Worm (Caenorhabditis elegans) whole organism, L3 larva: ENCODE measurements around the gene C40A11.6.
A peak's percentile ranks its signal among the peaks of the same experiment; 100 is the strongest.

Source experiments
- R02D3.7 ChIP-seq: fragments of 150-350 bp; optimal IDR thresholded peaks from 2 replicates; lab custom pipeline; 2014; ENCODE audit warnings: missing biosample characterization, missing genetic modification characterization
- ZK546.5 ChIP-seq: sonication (generic microtip); optimal IDR thresholded peaks from 2 replicates; lab custom pipeline; 2017; ENCODE audit warnings: missing biosample characterization, missing genetic modification characterization
- ceh-16 ChIP-seq: sonication (generic microtip); optimal IDR thresholded peaks from 2 replicates; lab custom pipeline; 2017; ENCODE audit warnings: missing biosample characterization, missing genetic modification characterization
- ceh-82 ChIP-seq: fragments of 150-350 bp; optimal IDR thresholded peaks from 2 replicates; lab custom pipeline; 2014; ENCODE audit warnings: missing biosample characterization, missing genetic modification characterization
- egl-27 ChIP-seq: sonication (generic microtip); optimal IDR thresholded peaks from 4 replicates; lab custom pipeline; 2017; ENCODE audit warnings: missing biosample characterization, missing genetic modification reagents, missing genetic modification characterization
- egl-5 ChIP-seq: fragments of 150-350 bp; optimal IDR thresholded peaks from 2 replicates; lab custom pipeline; 2017; ENCODE audit warnings: missing biosample characterization, missing genetic modification reagents, missing genetic modification characterization, inconsistent platforms
- elt-2 ChIP-seq: sonication (generic microtip); optimal IDR thresholded peaks from 2 replicates; lab custom pipeline; 2016; ENCODE audit warnings: missing genetic modification reagents, mild to moderate bottlenecking, missing genetic modification characterization, missing compliant biosample characterization
- elt-3 ChIP-seq, 3 experiments: fragments of 150-350 bp in 1 of 3; sonication (generic microtip) in 2 of 3; optimal IDR thresholded peaks; 2 replicates in 2 of 3; 4 replicates in 1 of 3; lab custom pipeline; 2014 to 2017; ENCODE audit warnings: missing biosample characterization in 3 of 3, missing genetic modification characterization in 3 of 3
- fkh-2 ChIP-seq: fragments of 150-350 bp; optimal IDR thresholded peaks from 2 replicates; lab custom pipeline; 2014; ENCODE audit warnings: missing biosample characterization, missing genetic modification reagents, missing genetic modification characterization
- fos-1 ChIP-seq: fragments of 150-350 bp; optimal IDR thresholded peaks from 2 replicates; lab custom pipeline; 2014; ENCODE audit warnings: missing biosample characterization, missing genetic modification characterization
- jun-1 ChIP-seq: fragments of 150-350 bp; optimal IDR thresholded peaks from 2 replicates; lab custom pipeline; 2014; ENCODE audit warnings: missing biosample characterization, missing genetic modification reagents, missing genetic modification characterization
- lin-15B ChIP-seq: fragments of 150-350 bp; optimal IDR thresholded peaks from 2 replicates; lab custom pipeline; 2014; ENCODE audit warnings: missing biosample characterization, missing genetic modification characterization
- lsy-12 ChIP-seq: sonication (generic microtip); optimal IDR thresholded peaks from 2 replicates; lab custom pipeline; 2016; ENCODE audit warnings: mild to moderate bottlenecking, missing genetic modification characterization, missing compliant biosample characterization
- mdl-1 ChIP-seq: fragments of 150-350 bp; optimal IDR thresholded peaks from 2 replicates; lab custom pipeline; 2014; ENCODE audit warnings: missing biosample characterization, missing genetic modification characterization
- mml-1 ChIP-seq: fragments of 150-350 bp; sonication (generic microtip); optimal IDR thresholded peaks from 3 replicates; lab custom pipeline; 2014; ENCODE audit warnings: missing biosample characterization, missing genetic modification characterization
- nfya-1 ChIP-seq: sonication (generic microtip); optimal IDR thresholded peaks from 2 replicates; lab custom pipeline; 2017; ENCODE audit warnings: missing genetic modification characterization, mild to moderate bottlenecking, missing compliant biosample characterization, antibody characterized with exemption, moderate library complexity; ENCODE audit not compliant: insufficient read depth
- nhr-23 ChIP-seq: fragments of 150-350 bp; optimal IDR thresholded peaks from 2 replicates; lab custom pipeline; 2014; ENCODE audit warnings: missing biosample characterization, missing genetic modification reagents, missing genetic modification characterization
- nhr-237 ChIP-seq: fragments of 150-350 bp; optimal IDR thresholded peaks from 2 replicates; lab custom pipeline; 2014; ENCODE audit warnings: missing biosample characterization, missing genetic modification characterization
- nhr-28 ChIP-seq: fragments of 150-350 bp; optimal IDR thresholded peaks from 2 replicates; lab custom pipeline; 2014; ENCODE audit warnings: missing biosample characterization, missing genetic modification characterization
- nhr-43 ChIP-seq: sonication (generic microtip); optimal IDR thresholded peaks from 2 replicates; lab custom pipeline; 2016; ENCODE audit warnings: mild to moderate bottlenecking, missing genetic modification characterization, missing compliant biosample characterization; ENCODE audit not compliant: poor library complexity, severe bottlenecking
- nhr-67 ChIP-seq: fragments of 150-350 bp; optimal IDR thresholded peaks from 2 replicates; lab custom pipeline; 2014; ENCODE audit warnings: missing biosample characterization, missing genetic modification characterization
- nhr-76 ChIP-seq: fragments of 150-350 bp; sonication (generic microtip); optimal IDR thresholded peaks from 5 replicates; lab custom pipeline; 2014; ENCODE audit warnings: missing biosample characterization, missing genetic modification characterization
- pha-4 ChIP-seq: fragments of 150-350 bp; optimal IDR thresholded peaks from 2 replicates; lab custom pipeline; 2014; ENCODE audit warnings: missing biosample characterization, missing genetic modification reagents, missing genetic modification characterization
- pqm-1 ChIP-seq: fragments of 150-350 bp; optimal IDR thresholded peaks from 2 replicates; lab custom pipeline; 2017; ENCODE audit warnings: missing biosample characterization, missing genetic modification characterization, inconsistent platforms
- sea-2 ChIP-seq: fragments of 150-350 bp; sonication (generic microtip); optimal IDR thresholded peaks from 4 replicates; lab custom pipeline; 2014; ENCODE audit warnings: missing biosample characterization, missing genetic modification reagents, missing genetic modification characterization
- skn-1 ChIP-seq: fragments of 150-350 bp; optimal IDR thresholded peaks from 2 replicates; lab custom pipeline; 2014; ENCODE audit warnings: missing biosample characterization, missing genetic modification characterization
- snpc-4 ChIP-seq: fragments of 150-350 bp; optimal IDR thresholded peaks from 2 replicates; lab custom pipeline; 2014; ENCODE audit warnings: missing biosample characterization, missing genetic modification characterization
- zag-1 ChIP-seq: fragments of 150-350 bp; optimal IDR thresholded peaks from 2 replicates; lab custom pipeline; 2014; ENCODE audit warnings: missing biosample characterization, missing genetic modification characterization
- ztf-11 ChIP-seq: fragments of 150-350 bp; optimal IDR thresholded peaks from 2 replicates; lab custom pipeline; 2014; ENCODE audit warnings: missing biosample characterization, missing genetic modification characterization
- ztf-4 ChIP-seq: fragments of 150-350 bp; optimal IDR thresholded peaks from 2 replicates; lab custom pipeline; 2014; ENCODE audit warnings: missing biosample characterization, missing genetic modification characterization

C40A11.6 gene

ce11 chrII:2186329-2186728 lies 40.9 kb upstream of the C40A11.6 start, which contains the start of gene gba-2:
TSS of gene gba-2 (minus strand) at chrII:2186434.
- TF ChIP-seq pqm-1 = peak; percentile 54
- TF ChIP-seq elt-2 = peak; percentile 63
- no peak for TF ChIP-seq egl-27 (tag; lab: Kevin White, UChicago)

- no peak for TF ChIP-seq skn-1 (tag; lab: Kevin White, UChicago)
- no peak for TF ChIP-seq lin-15B (tag; lab: Kevin White, UChicago)
- no peak for TF ChIP-seq nhr-237 (tag; lab: Kevin White, UChicago)
- no peak for TF ChIP-seq lsy-12 (tag; lab: Kevin White, UChicago)
- no peak for TF ChIP-seq nhr-43 (tag; lab: Kevin White, UChicago)
- no peak for TF ChIP-seq fos-1
- TF ChIP-seq pqm-1 = no peak
- TF ChIP-seq nhr-67 (tag; lab: Kevin White, UChicago) = no peak
- TF ChIP-seq fkh-2 (tag; lab: Kevin White, UChicago) = no peak
- TF ChIP-seq R02D3.7 (tag; lab: Kevin White, UChicago) = no peak
- no peak for TF ChIP-seq elt-2
Observed at ce11 chrII:2177735-2178134, 32.3 kb upstream of the C40A11.6 start.

- TF ChIP-seq elt-2 = peak; percentile 79
- no peak for TF ChIP-seq ceh-16 (tag; lab: Kevin White, UChicago)
- TF ChIP-seq pha-4 (tag; lab: Kevin White, UChicago) = peak; percentile 19
- TF ChIP-seq pqm-1 = peak; percentile 57
Observed at ce11 chrII:2176688-2177087, 31.2 kb upstream of the C40A11.6 start, which contains the start of gene gba-1. TSS of gene gba-1 (plus strand) at chrII:2176741.

- TF ChIP-seq snpc-4 = no peak
- TF ChIP-seq ceh-82 (tag; lab: Kevin White, UChicago) = no peak
- TF ChIP-seq mml-1 = no peak
Observed at ce11 chrII:2175367-2175766, 29.9 kb upstream of the C40A11.6 start, which contains the start of gene C33C12.7. TSS of gene C33C12.7 (minus strand) at chrII:2175467.

- TF ChIP-seq fkh-2 (tag; lab: Kevin White, UChicago) = no peak
- no peak for TF ChIP-seq mml-1
- TF ChIP-seq nhr-76 (tag; lab: Kevin White, UChicago) = no peak
- TF ChIP-seq elt-3 (tag; optimal IDR thresholded peaks at IDR 0.05; lab: Kevin White, UChicago) = no peak
- no peak for TF ChIP-seq fos-1
- no peak for TF ChIP-seq nhr-28
- TF ChIP-seq mdl-1 (tag; lab: Kevin White, UChicago) = no peak
- TF ChIP-seq egl-27 (tag; lab: Kevin White, UChicago) = no peak
- no peak for TF ChIP-seq nhr-67 (tag; lab: Kevin White, UChicago)
- no peak for TF ChIP-seq jun-1 (tag; lab: Kevin White, UChicago)
Observed at ce11 chrII:2170085-2170484, 24.6 kb upstream of the C40A11.6 start, which contains the start of gene C33C12.12. TSS of gene C33C12.12 (minus strand) at chrII:2170185.

- TF ChIP-seq pha-4 (tag; lab: Kevin White, UChicago) (no peak), ZK546.5 (tag; lab: Kevin White, UChicago) (no peak), pqm-1 (no peak), snpc-4 (no peak)
Observed at ce11 chrII:2168374-2168773, 22.9 kb upstream of the C40A11.6 start, which contains the start of gene fbxb-38. TSS of gene fbxb-38 (minus strand) at chrII:2168763.

ce11 chrII:2166376-2166775 lies 20.9 kb upstream of the C40A11.6 start, which contains the start of gene C33C12.4:
TSS of gene C33C12.4 (minus strand) at chrII:2166476.
- TF ChIP-seq ztf-11 = no peak
- TF ChIP-seq egl-5 = no peak
- no peak for TF ChIP-seq sea-2 (GFP tag; lab: Kevin White, UChicago)
- no peak for TF ChIP-seq elt-3 (tag; optimal IDR thresholded peaks at IDR 0.05; lab: Kevin White, UChicago)
- no peak for TF ChIP-seq nfya-1 (tag; lab: Kevin White, UChicago)
- no peak for TF ChIP-seq zag-1 (tag; lab: Kevin White, UChicago)
- TF ChIP-seq nhr-23 = no peak
- no peak for TF ChIP-seq fkh-2 (tag; lab: Kevin White, UChicago)
- TF ChIP-seq ZK546.5 (tag; lab: Kevin White, UChicago) = no peak
- no peak for TF ChIP-seq ztf-4 (tag; lab: Kevin White, UChicago)
